Worm (Caenorhabditis elegans) whole organism, L2 larva: Measurements from ENCODE around the gene Y62E10A.20.

Source experiments
- ama-1 ChIP-seq: fragments of 150-350 bp; optimal IDR thresholded peaks from 2 replicates; lab custom pipeline; 2018; ENCODE audit warnings: inconsistent platforms
- ceh-82 ChIP-seq: fragments of 150-350 bp; optimal IDR thresholded peaks from 2 replicates; lab custom pipeline; 2014; ENCODE audit warnings: missing biosample characterization, missing genetic modification characterization
- dmd-4 ChIP-seq: sonication (generic microtip); optimal IDR thresholded peaks from 2 replicates; lab custom pipeline; 2017; ENCODE audit warnings: missing biosample characterization, missing genetic modification characterization
- egl-27 ChIP-seq: sonication (generic microtip); optimal IDR thresholded peaks from 3 replicates; lab custom pipeline; 2017; ENCODE audit warnings: missing biosample characterization, missing genetic modification reagents, missing genetic modification characterization
- mbf-1 ChIP-seq: sonication (generic microtip); optimal IDR thresholded peaks from 2 replicates; lab custom pipeline; 2017; ENCODE audit warnings: missing biosample characterization, missing genetic modification characterization
- nhr-11 ChIP-seq: fragments of 150-350 bp; optimal IDR thresholded peaks from 2 replicates; lab custom pipeline; 2014; ENCODE audit warnings: missing biosample characterization, missing genetic modification characterization
- nhr-23 ChIP-seq: fragments of 150-350 bp; optimal IDR thresholded peaks from 2 replicates; lab custom pipeline; 2014; ENCODE audit warnings: missing biosample characterization, missing genetic modification reagents, missing genetic modification characterization
- nhr-77 ChIP-seq: fragments of 150-350 bp; optimal IDR thresholded peaks from 2 replicates; lab custom pipeline; 2014; ENCODE audit warnings: missing biosample characterization, missing genetic modification characterization
- skn-1 ChIP-seq: sonication (generic microtip); optimal IDR thresholded peaks from 2 replicates; lab custom pipeline; 2017; ENCODE audit warnings: missing biosample characterization, missing genetic modification characterization
- snpc-4 ChIP-seq: fragments of 150-350 bp; optimal IDR thresholded peaks from 2 replicates; lab custom pipeline; 2014; ENCODE audit warnings: missing biosample characterization, missing genetic modification characterization
- zag-1 ChIP-seq: fragments of 150-350 bp; optimal IDR thresholded peaks from 2 replicates; lab custom pipeline; 2014; ENCODE audit warnings: missing biosample characterization, missing genetic modification characterization

DNA sequence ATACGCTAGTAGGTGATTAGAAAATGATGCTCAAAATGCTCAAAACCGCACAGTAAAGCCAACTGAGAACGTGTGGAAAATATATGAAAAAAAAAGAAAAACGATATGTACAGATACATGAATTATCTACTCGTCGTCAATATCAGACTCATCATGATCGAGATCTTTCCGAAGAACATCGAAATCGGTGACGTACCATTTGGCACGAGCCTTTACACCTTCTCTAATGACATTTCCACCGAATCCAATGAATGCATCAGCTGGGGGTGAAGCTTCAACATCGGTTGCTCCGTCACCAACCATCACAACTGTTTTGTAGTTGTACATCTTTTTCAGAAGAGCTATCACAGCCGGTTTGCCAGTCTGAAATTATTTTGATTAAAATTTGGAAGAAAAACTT, 3.3 kb upstream of the Y62E10A.20 start:
- TF ChIP-seq nhr-23 (tag; lab: Kevin White, UChicago), result no peak
- no peak for TF ChIP-seq zag-1 (tag; lab: Kevin White, UChicago)
- no peak for TF ChIP-seq nhr-11
- TF ChIP-seq snpc-4 (tag; lab: Kevin White, UChicago), result no peak
- TF ChIP-seq ama-1 (lab: Kevin White, UChicago), result no peak
- TF ChIP-seq skn-1 (tag; lab: Kevin White, UChicago), result no peak
- TF ChIP-seq dmd-4 (tag; lab: Kevin White, UChicago), result no peak
- TF ChIP-seq egl-27, result no peak
- no peak for TF ChIP-seq ceh-82 (tag; lab: Kevin White, UChicago)
- no peak for TF ChIP-seq mbf-1 (tag; lab: Kevin White, UChicago)
- TF ChIP-seq nhr-77 (tag; lab: Kevin White, UChicago), result no peak
